Worm (Caenorhabditis elegans): ENCODE measurements around the gene F52D1.2.

DNA sequence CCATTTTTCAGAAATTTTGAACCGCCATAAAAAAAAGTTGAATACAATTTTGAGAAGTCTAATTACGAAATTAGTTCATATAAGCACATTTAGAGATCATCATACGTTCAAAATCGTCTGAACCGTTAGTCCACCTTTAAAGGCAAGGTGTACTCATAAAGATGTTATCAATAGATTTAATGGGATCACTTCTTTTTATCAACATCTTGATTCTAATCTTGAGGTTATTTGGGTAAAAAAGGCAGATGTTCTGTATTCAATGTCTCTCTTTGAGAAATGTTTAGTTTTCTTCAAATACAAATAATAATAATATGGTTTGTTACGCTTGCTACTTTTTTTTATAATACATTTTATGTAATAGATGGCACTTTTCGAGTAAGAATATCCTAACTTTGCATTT is 9.3 kb upstream of the F52D1.2 start:
- TF ChIP-seq ctbp-1 (GFP tag; IDR thresholded peaks at IDR 0.05) (no peak), Y75B8A.6 (GFP tag; IDR thresholded peaks at IDR 0.05) (no peak), pha-4 (GFP tag; IDR thresholded peaks at IDR 0.05) (no peak), pha-4 (tag; optimal IDR thresholded peaks at IDR 0.05) (no peak), fkh-10 (GFP tag; optimal IDR thresholded peaks at IDR 0.05) (no peak), ZK546.5 (tag; optimal IDR thresholded peaks at IDR 0.05) (no peak), nhr-237 (tag; optimal IDR thresholded peaks at IDR 0.05) (no peak)
